Fruit fly (Drosophila melanogaster): ENCODE results near the gene Cpr76Bd.

DNA sequence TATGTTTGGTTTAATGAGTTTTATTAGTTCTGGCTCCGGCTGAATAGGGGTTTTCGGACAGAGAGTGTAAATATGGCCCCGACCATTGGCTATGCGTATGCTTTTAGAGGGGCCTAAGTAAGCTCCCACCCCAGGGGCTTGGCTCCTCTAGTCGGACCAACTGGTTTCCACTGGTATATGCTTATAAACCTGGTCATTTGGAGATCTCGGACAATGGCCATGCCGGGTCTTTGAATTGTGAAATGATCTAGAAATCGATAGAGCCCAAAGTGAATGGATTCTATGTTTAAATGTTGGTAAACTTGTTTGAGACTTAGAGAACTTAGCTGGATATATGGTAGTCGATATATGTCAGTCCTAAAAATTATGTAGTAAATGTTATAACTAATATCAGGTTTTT is 26.1 kb downstream of the Cpr76Bd start:
- TF ChIP-seq gcm (GFP tag; optimal IDR thresholded peaks at IDR 0.05): no peak
- no peak for TF ChIP-seq CTCF (GFP tag; optimal IDR thresholded peaks at IDR 0.05)
- TF ChIP-seq br (optimal IDR thresholded peaks at IDR 0.05): no peak
- TF ChIP-seq CG31441 (GFP tag; IDR thresholded peaks at IDR 0.05): no peak
- TF ChIP-seq lbe (GFP tag; optimal IDR thresholded peaks at IDR 0.05): no peak
- no peak for TF ChIP-seq CG18262 (tag; optimal IDR thresholded peaks at IDR 0.05)
- TF ChIP-seq CG10321 (GFP tag; IDR thresholded peaks at IDR 0.05): no peak
- no peak for TF ChIP-seq grau (tag; optimal IDR thresholded peaks at IDR 0.05)
- TF ChIP-seq lov (optimal IDR thresholded peaks at IDR 0.05): no peak
- no peak for TF ChIP-seq lov (GFP tag; IDR thresholded peaks at IDR 0.05)
- no peak for TF ChIP-seq CG12942 (GFP tag; optimal IDR thresholded peaks at IDR 0.05)
- TF ChIP-seq seq (GFP tag; IDR thresholded peaks at IDR 0.05): no peak
- TF ChIP-seq CG18619 (GFP tag; optimal IDR thresholded peaks at IDR 0.05): no peak
